Worm (Caenorhabditis elegans): ENCODE results near the gene npr-1.

DNA sequence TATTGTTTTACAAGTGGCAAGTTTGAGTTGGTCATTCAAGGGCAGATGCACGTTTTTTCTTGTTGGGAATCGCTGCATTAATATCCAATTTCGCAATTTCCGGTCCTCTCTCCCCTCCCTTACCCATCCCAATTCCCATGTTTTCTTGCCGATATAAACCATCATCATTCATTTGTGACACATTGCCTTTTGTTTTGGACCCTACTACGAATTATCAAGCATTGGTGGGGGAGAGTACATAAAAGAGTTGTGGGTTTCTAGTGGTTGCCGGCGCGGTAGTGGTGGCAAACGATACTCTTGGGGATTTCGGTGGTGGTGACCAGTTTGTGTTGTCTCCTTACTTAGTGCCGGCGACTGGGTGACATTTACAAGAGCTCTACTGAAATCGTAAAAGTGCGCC lies 27.5 kb downstream of the npr-1 start:
- TF ChIP-seq mdl-1 (tag; optimal IDR thresholded peaks at IDR 0.05): no peak
- no peak for TF ChIP-seq ceh-82 (tag; optimal IDR thresholded peaks at IDR 0.05)
- no peak for TF ChIP-seq nhr-23 (tag; optimal IDR thresholded peaks at IDR 0.05)
- no peak for TF ChIP-seq zag-1 (tag; optimal IDR thresholded peaks at IDR 0.05)

Data from whole organism, L3 larva.